Worm (Caenorhabditis elegans): ENCODE data around the gene F07H5.10.

Gene F07H5.10

DNA sequence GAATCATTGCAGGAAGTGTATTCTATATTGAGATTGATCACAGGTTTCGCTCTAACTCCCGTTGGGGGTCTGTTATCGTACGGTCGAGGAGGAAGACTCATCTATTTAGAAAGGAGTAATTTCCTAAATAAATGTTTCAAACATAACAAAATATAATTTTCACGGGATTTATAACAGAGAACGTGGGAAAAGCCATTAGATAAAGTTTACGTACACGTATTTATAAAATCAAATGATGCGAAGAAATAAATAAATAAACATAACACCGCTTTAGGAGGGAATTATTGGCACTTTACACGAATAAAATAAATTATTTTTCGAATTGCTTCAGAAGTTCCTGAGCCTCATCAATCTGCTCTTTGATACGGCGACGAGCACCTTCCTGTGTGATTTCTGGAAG is at the start of gene F07H5.10:
Gene F07H5.10 (minus strand): TSS at position 101 of the 400 bp plus-strand sequence.
- TF ChIP-seq pha-4 (tag; optimal IDR thresholded peaks at IDR 0.05): no peak
- TF ChIP-seq nhr-237 (tag; optimal IDR thresholded peaks at IDR 0.05): no peak
- no peak for TF ChIP-seq zip-8 (tag; optimal IDR thresholded peaks at IDR 0.05)
- no peak for TF ChIP-seq ceh-43 (GFP tag; optimal IDR thresholded peaks at IDR 0.05)
- TF ChIP-seq ceh-39 (tag; optimal IDR thresholded peaks at IDR 0.05): no peak
- no peak for TF ChIP-seq sptf-1 (tag; optimal IDR thresholded peaks at IDR 0.05)
- TF ChIP-seq ceh-83 (GFP tag; optimal IDR thresholded peaks at IDR 0.05): no peak

DNA sequence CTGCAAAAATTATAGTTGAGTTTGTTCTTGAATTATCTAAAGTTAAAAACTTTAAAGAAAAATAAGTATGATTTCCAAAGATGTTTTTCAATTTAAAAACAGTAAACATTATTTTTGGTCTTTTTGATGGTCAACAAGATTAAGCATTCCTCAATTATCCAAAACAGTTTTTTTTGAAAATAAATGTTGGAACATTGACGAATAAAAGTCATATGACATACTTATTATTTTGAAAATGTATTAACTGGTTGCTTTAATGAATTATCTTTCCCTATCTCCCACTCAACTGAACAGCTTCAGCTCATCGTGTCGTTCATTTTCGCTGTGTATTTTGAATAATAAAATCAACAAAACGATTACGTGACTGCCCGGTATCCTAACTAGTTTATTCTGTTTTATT is 48.7 kb upstream of the F07H5.10 start:
- TF ChIP-seq nhr-2 (tag; optimal IDR thresholded peaks at IDR 0.05) (no peak), mab-5 (tag; optimal IDR thresholded peaks at IDR 0.05) (no peak), ham-2 (GFP tag; optimal IDR thresholded peaks at IDR 0.05) (no peak), blmp-1 (tag; optimal IDR thresholded peaks at IDR 0.05) (no peak), lin-32 (GFP tag; optimal IDR thresholded peaks at IDR 0.05) (no peak), lsy-2 (tag; optimal IDR thresholded peaks at IDR 0.05) (no peak), lin-13 (tag; optimal IDR thresholded peaks at IDR 0.05) (no peak), ztf-11 (tag; optimal IDR thresholded peaks at IDR 0.05) (no peak), mls-2 (tag; optimal IDR thresholded peaks at IDR 0.05) (no peak)

DNA sequence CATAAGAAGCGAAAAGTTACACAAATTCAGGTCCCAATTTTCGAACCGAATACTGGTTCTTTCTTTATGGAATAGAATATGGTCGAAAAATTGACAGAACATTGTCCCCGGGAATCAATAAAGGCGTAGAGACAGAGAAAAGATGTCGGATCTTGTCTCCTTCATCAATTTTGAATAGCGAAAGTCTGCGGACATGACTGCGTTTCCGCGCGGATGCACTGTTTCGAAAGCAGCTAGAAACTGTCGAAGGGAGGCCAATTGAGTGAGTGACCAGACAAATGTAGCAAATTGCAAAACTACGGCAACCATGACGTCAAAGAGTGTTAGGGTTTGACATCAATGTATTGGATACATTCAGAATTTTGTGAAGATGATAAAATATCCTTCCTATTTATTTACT is 48.1 kb upstream of the F07H5.10 start:
- TF ChIP-seq unc-62 (GFP tag; optimal IDR thresholded peaks at IDR 0.05) (peak; percentile 12), M03D4.4 (tag; optimal IDR thresholded peaks at IDR 0.05) (no peak), hlh-1 (tag; optimal IDR thresholded peaks at IDR 0.05) (no peak), blmp-1 (tag; optimal IDR thresholded peaks at IDR 0.05) (peak; percentile 59), ham-2 (GFP tag; optimal IDR thresholded peaks at IDR 0.05) (peak; percentile 75), mep-1 (tag; optimal IDR thresholded peaks at IDR 0.05) (no peak)

DNA sequence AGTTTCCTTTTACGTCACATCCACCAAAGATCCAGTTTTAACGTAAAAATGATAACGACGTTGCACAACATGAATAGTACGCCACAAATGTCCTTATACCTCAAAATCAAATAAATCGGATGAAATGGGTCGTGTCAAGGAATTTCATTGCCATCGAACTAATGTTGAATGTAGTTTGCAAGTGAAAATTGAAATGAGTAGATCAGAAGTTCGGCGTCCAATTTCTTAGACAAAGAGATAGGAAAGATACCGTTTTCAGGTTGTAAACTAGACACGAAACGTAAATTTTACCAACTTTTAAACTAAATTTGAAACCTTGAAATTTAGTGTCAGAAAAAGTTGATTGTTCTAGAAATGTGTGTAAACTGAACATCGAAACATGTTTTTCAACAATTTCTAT is 46.5 kb upstream of the F07H5.10 start:
- no peak for TF ChIP-seq ceh-83 (GFP tag; optimal IDR thresholded peaks at IDR 0.05)
- TF ChIP-seq mab-5 (tag; optimal IDR thresholded peaks at IDR 0.05): no peak
- no peak for TF ChIP-seq snpc-4 (tag; optimal IDR thresholded peaks at IDR 0.05)
- no peak for TF ChIP-seq elt-1 (tag; optimal IDR thresholded peaks at IDR 0.05; ENCODE audit: borderline replicate concordance, insufficient read depth)
- no peak for TF ChIP-seq bed-3 (GFP tag; optimal IDR thresholded peaks at IDR 0.05)
- no peak for TF ChIP-seq elt-3 (tag; optimal IDR thresholded peaks at IDR 0.05)
- TF ChIP-seq M03D4.4 (tag; optimal IDR thresholded peaks at IDR 0.05): no peak
- TF ChIP-seq nhr-2 (tag; optimal IDR thresholded peaks at IDR 0.05): no peak
- TF ChIP-seq nhr-28 (tag; optimal IDR thresholded peaks at IDR 0.05): no peak

DNA sequence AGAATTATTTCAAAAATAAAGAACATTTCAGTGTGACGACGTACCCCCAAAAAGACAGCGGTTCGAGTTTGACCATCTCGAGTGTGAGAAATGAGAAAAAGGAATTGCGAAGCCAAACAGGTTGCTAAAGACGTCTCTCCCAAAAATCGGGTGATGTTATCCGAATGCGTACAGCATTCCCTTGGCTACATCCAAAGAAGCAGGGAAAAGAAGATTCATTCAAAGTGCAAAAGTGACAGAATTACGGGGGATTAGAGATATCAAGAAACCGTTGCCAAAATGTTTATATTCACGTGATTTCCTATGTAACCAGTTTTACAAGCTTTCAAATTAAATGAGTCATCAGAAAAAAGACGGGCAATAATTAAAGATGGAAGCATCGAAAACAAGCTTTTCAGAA is 45.6 kb upstream of the F07H5.10 start:
- no peak for TF ChIP-seq unc-62 (GFP tag; optimal IDR thresholded peaks at IDR 0.05)
- TF ChIP-seq ceh-39 (tag; optimal IDR thresholded peaks at IDR 0.05): no peak
- TF ChIP-seq ceh-83 (GFP tag; optimal IDR thresholded peaks at IDR 0.05): no peak
- no peak for TF ChIP-seq mls-2 (tag; optimal IDR thresholded peaks at IDR 0.05)
- no peak for TF ChIP-seq mab-5 (tag; optimal IDR thresholded peaks at IDR 0.05)
- no peak for TF ChIP-seq lin-32 (GFP tag; optimal IDR thresholded peaks at IDR 0.05)
- no peak for TF ChIP-seq drap-1 (GFP tag; optimal IDR thresholded peaks at IDR 0.05)
- TF ChIP-seq sptf-1 (tag; optimal IDR thresholded peaks at IDR 0.05): no peak
- TF ChIP-seq tbx-8 (GFP tag; optimal IDR thresholded peaks at IDR 0.05): no peak
- no peak for TF ChIP-seq zip-8 (tag; optimal IDR thresholded peaks at IDR 0.05)
- TF ChIP-seq ces-1 (GFP tag; optimal IDR thresholded peaks at IDR 0.05): no peak
- no peak for TF ChIP-seq elt-1 (tag; optimal IDR thresholded peaks at IDR 0.05; ENCODE audit: borderline replicate concordance, insufficient read depth)
- no peak for TF ChIP-seq nhr-237 (tag; optimal IDR thresholded peaks at IDR 0.05)
- TF ChIP-seq ham-2 (GFP tag; optimal IDR thresholded peaks at IDR 0.05): no peak
- TF ChIP-seq lsy-2 (tag; optimal IDR thresholded peaks at IDR 0.05): no peak
- no peak for TF ChIP-seq mep-1 (tag; optimal IDR thresholded peaks at IDR 0.05)
- TF ChIP-seq flh-1 (GFP tag; optimal IDR thresholded peaks at IDR 0.05): no peak
- no peak for TF ChIP-seq unc-120 (tag; optimal IDR thresholded peaks at IDR 0.05; ENCODE audit: poor library complexity, severe bottlenecking)

DNA sequence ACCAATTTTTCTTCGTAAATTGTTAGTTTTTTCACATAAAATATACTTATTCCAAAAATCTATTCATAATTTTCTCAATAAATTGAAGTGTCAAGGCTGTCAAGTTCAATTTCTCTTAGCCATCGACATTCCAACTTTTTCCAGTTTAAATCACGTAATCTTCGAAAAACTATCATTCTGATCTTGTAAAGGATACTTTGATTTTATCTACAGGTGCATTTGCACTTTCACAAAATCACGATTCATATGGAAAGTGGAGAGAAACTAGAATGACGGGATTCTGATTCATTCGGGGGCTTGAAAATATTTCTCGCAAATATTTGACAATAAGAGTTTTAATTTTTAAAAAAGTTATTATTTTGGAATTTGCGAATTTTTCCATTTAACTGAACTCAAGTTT is 44.9 kb upstream of the F07H5.10 start:
- TF ChIP-seq elt-3 (tag; optimal IDR thresholded peaks at IDR 0.05) (no peak), ceh-43 (GFP tag; optimal IDR thresholded peaks at IDR 0.05) (no peak), mls-2 (tag; optimal IDR thresholded peaks at IDR 0.05) (no peak), bed-3 (GFP tag; optimal IDR thresholded peaks at IDR 0.05) (no peak), nhr-76 (tag; optimal IDR thresholded peaks at IDR 0.05) (no peak), lin-32 (GFP tag; optimal IDR thresholded peaks at IDR 0.05) (no peak), lsy-2 (tag; optimal IDR thresholded peaks at IDR 0.05) (no peak), sptf-1 (tag; optimal IDR thresholded peaks at IDR 0.05) (no peak), blmp-1 (tag; optimal IDR thresholded peaks at IDR 0.05) (no peak)
